Fruit fly (Drosophila melanogaster) whole organism, pupa: Measurements from ENCODE around the gene CG31792.

Experiments
- CG10348 ChIP-seq: fragments of 200-800 bp; sonication (Bioruptor generic); IDR thresholded peaks from 2 replicates; pipeline ENCODE4 v1.3.6; 2022; ENCODE audit warnings: missing biosample characterization, missing genetic modification characterization
- CG12605 ChIP-seq: fragments of 200-800 bp; sonication (Bioruptor generic); IDR thresholded peaks from 2 replicates; pipeline ENCODE4 v1.3.6; 2022; ENCODE audit warnings: missing biosample characterization, missing genetic modification characterization
- CG13204 ChIP-seq: fragments of 200-800 bp; sonication (Bioruptor generic); optimal IDR thresholded peaks from 2 replicates; lab custom pipeline; 2018; ENCODE audit warnings: missing biosample characterization, mild to moderate bottlenecking, missing genetic modification characterization, moderate library complexity
- CG14655 ChIP-seq: fragments of 200-800 bp; sonication (Bioruptor generic); optimal IDR thresholded peaks from 3 replicates; lab custom pipeline; 2017; ENCODE audit warnings: mild to moderate bottlenecking, missing biosample characterization, missing genetic modification reagents, missing genetic modification characterization
- CG15710 ChIP-seq: fragments of 200-800 bp; sonication (Bioruptor generic); optimal IDR thresholded peaks from 2 replicates; lab custom pipeline; 2018; ENCODE audit warnings: missing biosample characterization, mild to moderate bottlenecking, missing genetic modification characterization, moderate library complexity
- CG17806 ChIP-seq: fragments of 200-800 bp; sonication (Bioruptor generic); optimal IDR thresholded peaks from 2 replicates; lab custom pipeline; 2018; ENCODE audit warnings: missing biosample characterization, mild to moderate bottlenecking, missing genetic modification characterization, moderate library complexity
- CG32121 ChIP-seq: fragments of 200-800 bp; sonication (Bioruptor generic); IDR thresholded peaks from 2 replicates; pipeline ENCODE4 v1.3.6; 2022; ENCODE audit warnings: missing biosample characterization, missing genetic modification characterization
- CG34367 ChIP-seq: fragments of 200-800 bp; sonication (Bioruptor generic); optimal IDR thresholded peaks from 2 replicates; lab custom pipeline; 2018; ENCODE audit warnings: missing biosample characterization, mild to moderate bottlenecking, missing genetic modification characterization
- CG4496 ChIP-seq: fragments of 200-800 bp; sonication (Bioruptor generic); IDR thresholded peaks from 3 replicates; pipeline ENCODE4 v1.3.6; 2022; ENCODE audit warnings: missing biosample characterization, missing genetic modification characterization
- CG8159 ChIP-seq: fragments of 200-800 bp; sonication (Bioruptor generic); optimal IDR thresholded peaks from 3 replicates; lab custom pipeline; 2018; ENCODE audit warnings: missing biosample characterization, mild to moderate bottlenecking, missing genetic modification characterization, moderate library complexity
- CG8301 ChIP-seq: fragments of 200-800 bp; sonication (Bioruptor generic); optimal IDR thresholded peaks from 2 replicates; lab custom pipeline; 2018; ENCODE audit warnings: missing biosample characterization, mild to moderate bottlenecking, missing genetic modification characterization
- CG9948 ChIP-seq: fragments of 200-800 bp; sonication (Bioruptor generic); optimal IDR thresholded peaks from 2 replicates; lab custom pipeline; 2018; ENCODE audit warnings: missing biosample characterization, mild to moderate bottlenecking, missing genetic modification characterization, moderate library complexity
- D1 ChIP-seq: fragments of 200-800 bp; sonication (Bioruptor generic); optimal IDR thresholded peaks from 2 replicates; lab custom pipeline; 2018; ENCODE audit warnings: missing biosample characterization, mild to moderate bottlenecking, missing genetic modification characterization, moderate library complexity
- EcR ChIP-seq: fragments of 200-800 bp; sonication (Bioruptor generic); optimal IDR thresholded peaks from 3 replicates; lab custom pipeline; 2019; ENCODE audit warnings: missing biosample characterization, missing genetic modification characterization, mild to moderate bottlenecking, moderate library complexity, missing genetic modification reagents
- Ets98B ChIP-seq: fragments of 200-800 bp; sonication (Bioruptor generic); IDR thresholded peaks from 2 replicates; pipeline ENCODE4 v1.3.6; 2022; ENCODE audit warnings: missing biosample characterization, missing genetic modification characterization
- Pif1A ChIP-seq: fragments of 200-800 bp; sonication (Bioruptor generic); optimal IDR thresholded peaks from 3 replicates; lab custom pipeline; 2016; ENCODE audit warnings: missing biosample characterization, missing genetic modification characterization
- Pif1B ChIP-seq: fragments of 200-800 bp; sonication (Bioruptor generic); optimal IDR thresholded peaks from 3 replicates; lab custom pipeline; 2016; ENCODE audit warnings: missing biosample characterization, missing genetic modification characterization
- Snoo ChIP-seq: fragments of 200-800 bp; sonication (Bioruptor generic); optimal IDR thresholded peaks from 3 replicates; lab custom pipeline; 2017; ENCODE audit warnings: missing biosample characterization, mild to moderate bottlenecking, missing genetic modification characterization, inconsistent platforms
- fd96Ca ChIP-seq: fragments of 200-800 bp; sonication (Bioruptor generic); IDR thresholded peaks from 3 replicates; pipeline ENCODE4 v1.3.6; 2022; ENCODE audit warnings: missing biosample characterization, missing genetic modification characterization
- gl ChIP-seq: fragments of 200-800 bp; sonication (Bioruptor generic); optimal IDR thresholded peaks from 2 replicates; lab custom pipeline; 2018; ENCODE audit warnings: missing biosample characterization, mild to moderate bottlenecking, missing genetic modification characterization
- rn ChIP-seq: fragments of 200-800 bp; sonication (Bioruptor generic); IDR thresholded peaks from 2 replicates; pipeline ENCODE4 v1.3.6; 2022; ENCODE audit warnings: missing biosample characterization, missing genetic modification characterization

The CG31792 gene

dm6 chr2L:19009130-19009529, 11.9 kb downstream of the CG31792 start, which contains the start of gene RpL30:
TSS of gene RpL30 (minus strand) at chr2L:19009306.
- TF ChIP-seq CG9948 (tag; lab: Kevin White, UChicago) (peak; percentile 31), CG10348 (no peak), gl (tag; lab: Kevin White, UChicago) (peak; percentile 76), CG14655 (GFP tag; lab: Kevin White, UChicago) (peak; percentile 51), CG13204 (GFP tag; lab: Kevin White, UChicago) (peak; percentile 79), rn (GFP tag; lab: Robert Waterston, UW) (peak; percentile 40; the same call in 1 of the 2 replicates), D1 (tag; lab: Kevin White, UChicago) (no peak), CG32121 (GFP tag; lab: Robert Waterston, UW) (peak; percentile 60; the same call in 1 of the 2 replicates), fd96Ca (GFP tag; lab: Robert Waterston, UW) (no peak; the same call in 2 of the 3 replicates), CG34367 (peak; percentile 79), EcR (peak; percentile 31), CG12605 (GFP tag; lab: Robert Waterston, UW) (peak; percentile 91), CG4496 (GFP tag; lab: Robert Waterston, UW) (peak; percentile 83), Snoo (tag; lab: Kevin White, UChicago) (peak; percentile 90), Ets98B (GFP tag; lab: Robert Waterston, UW) (peak; percentile 78), CG8159 (tag; lab: Kevin White, UChicago) (peak; percentile 66), CG15710 (tag; lab: Kevin White, UChicago) (peak; percentile 60), CG17806 (tag; lab: Kevin White, UChicago) (peak; percentile 44), Pif1A (GFP tag; lab: Kevin White, UChicago) (peak; percentile 71), CG8301 (peak; percentile 56), Pif1B (GFP tag; lab: Kevin White, UChicago) (peak; percentile 63)

dm6 chr2L:19010037-19010436, 12.8 kb downstream of the CG31792 start:
- TF ChIP-seq rn (GFP tag; lab: Robert Waterston, UW) (no peak), CG4496 (GFP tag; lab: Robert Waterston, UW) (no peak), Pif1A (GFP tag; lab: Kevin White, UChicago) (no peak), CG8159 (tag; lab: Kevin White, UChicago) (no peak), CG15710 (tag; lab: Kevin White, UChicago) (no peak), fd96Ca (GFP tag; lab: Robert Waterston, UW) (no peak), CG34367 (no peak), Snoo (tag; lab: Kevin White, UChicago) (no peak), CG12605 (GFP tag; lab: Robert Waterston, UW) (no peak), EcR (no peak), CG13204 (GFP tag; lab: Kevin White, UChicago) (no peak), CG10348 (no peak), CG32121 (GFP tag; lab: Robert Waterston, UW) (no peak), Ets98B (GFP tag; lab: Robert Waterston, UW) (no peak)

dm6 chr2L:19010566-19010965, 13.3 kb downstream of the CG31792 start, which contains the start of gene robl37BC:
TSS of gene robl37BC (plus strand) at chr2L:19010866.
- TF ChIP-seq CG12605 (GFP tag; lab: Robert Waterston, UW) (no peak), D1 (tag; lab: Kevin White, UChicago) (no peak), Ets98B (GFP tag; lab: Robert Waterston, UW) (no peak), CG15710 (tag; lab: Kevin White, UChicago) (no peak), CG8159 (tag; lab: Kevin White, UChicago) (no peak), EcR (no peak), fd96Ca (GFP tag; lab: Robert Waterston, UW) (no peak), CG14655 (GFP tag; lab: Kevin White, UChicago) (no peak), CG34367 (no peak), rn (GFP tag; lab: Robert Waterston, UW) (no peak), CG10348 (no peak), CG8301 (no peak), CG32121 (GFP tag; lab: Robert Waterston, UW) (no peak), gl (tag; lab: Kevin White, UChicago) (no peak), Snoo (tag; lab: Kevin White, UChicago) (no peak), CG17806 (tag; lab: Kevin White, UChicago) (no peak), CG4496 (GFP tag; lab: Robert Waterston, UW) (no peak), CG9948 (tag; lab: Kevin White, UChicago) (no peak)

dm6 chr2L:19011895-19012645, 14.8 kb downstream of the CG31792 start:
- TF ChIP-seq Pif1B (GFP tag; lab: Kevin White, UChicago) (peak; percentile 42), CG8301 (peak; percentile 61), D1 (tag; lab: Kevin White, UChicago) (no peak), rn (GFP tag; lab: Robert Waterston, UW) (0 out of 2 replicates have a peak, but pooled peaks have one; percentile 34), CG13204 (GFP tag; lab: Kevin White, UChicago) (peak; percentile 61), Snoo (tag; lab: Kevin White, UChicago) (peak; percentile 48), CG34367 (peak; percentile 75), CG4496 (GFP tag; lab: Robert Waterston, UW) (peak; percentile 67; the same call in 2 of the 3 replicates), CG8159 (tag; lab: Kevin White, UChicago) (peak; percentile 80), Pif1A (GFP tag; lab: Kevin White, UChicago) (peak; percentile 76), Ets98B (GFP tag; lab: Robert Waterston, UW) (peak; percentile 62; the same call in 1 of the 2 replicates), EcR (no peak), CG12605 (GFP tag; lab: Robert Waterston, UW) (peak; percentile 54; the same call in 1 of the 2 replicates), CG15710 (tag; lab: Kevin White, UChicago) (peak; percentile 76), CG32121 (GFP tag; lab: Robert Waterston, UW) (peak; percentile 76), fd96Ca (GFP tag; lab: Robert Waterston, UW) (peak; percentile 81), CG17806 (tag; lab: Kevin White, UChicago) (peak; percentile 74), CG14655 (GFP tag; lab: Kevin White, UChicago) (peak; percentile 69), CG10348 (peak; percentile 32; the same call in 1 of the 2 replicates), gl (tag; lab: Kevin White, UChicago) (peak; percentile 46), CG9948 (tag; lab: Kevin White, UChicago) (peak; percentile 66)
